Worm (Caenorhabditis elegans): ENCODE data around the gene msp-57.
"Not testable (repeated sequence)": the region's sequence is repeated elsewhere in the genome, so short reads cannot be mapped to it uniquely, and the experiment has no call there.

Gene msp-57

ce11 chrIV:5062278-5062677 lies at the start of gene msp-57:
TSS of gene msp-57 (plus strand) at chrIV:5062578.
- not testable (repeated sequence) for TF ChIP-seq tab-1 (GFP tag; IDR thresholded peaks at IDR 0.05); cog-1 (tag; optimal IDR thresholded peaks at IDR 0.05); ref-1 (GFP tag; conservative IDR thresholded peaks at IDR 0.05)

ce11 chrIV:5016461-5016860 lies 45.9 kb upstream of the msp-57 start, which contains the start of gene ssq-4:
TSS of gene ssq-4 (plus strand) at chrIV:5016479.
- not testable (repeated sequence) for TF ChIP-seq ref-1 (GFP tag; conservative IDR thresholded peaks at IDR 0.05); cog-1 (tag; optimal IDR thresholded peaks at IDR 0.05); flt-1 (GFP tag; IDR thresholded peaks at IDR 0.05)

ce11 chrIV:5017075-5017474 lies 45.3 kb upstream of the msp-57 start, which contains the start of gene T28H11.7:
TSS of gene T28H11.7 (minus strand) at chrIV:5017175.
- TF ChIP-seq tab-1 (GFP tag; IDR thresholded peaks at IDR 0.05) = 0 out of 2 replicates have a peak, but pooled peaks have one; percentile 9

ce11 chrIV:5020533-5020932 lies 41.8 kb upstream of the msp-57 start, which contains the start of gene T28H11.8:
TSS of gene T28H11.8 (minus strand) at chrIV:5020633.
- TF ChIP-seq tab-1 (GFP tag; IDR thresholded peaks at IDR 0.05) (no peak), klf-2 (GFP tag; conservative IDR thresholded peaks at IDR 0.05) (no peak), ztf-23 (GFP tag; IDR thresholded peaks at IDR 0.05) (no peak), med-1 (GFP tag; optimal IDR thresholded peaks at IDR 0.05; ENCODE audit: insufficient read depth) (no peak), T22C8.4 (GFP tag; IDR thresholded peaks at IDR 0.05) (no peak), ztf-29 (GFP tag; IDR thresholded peaks at IDR 0.05) (no peak), flt-1 (GFP tag; IDR thresholded peaks at IDR 0.05) (no peak), ref-1 (GFP tag; conservative IDR thresholded peaks at IDR 0.05) (no peak)

- TF ChIP-seq ztf-29 (GFP tag; IDR thresholded peaks at IDR 0.05) (no peak), tab-1 (GFP tag; IDR thresholded peaks at IDR 0.05) (no peak), med-1 (GFP tag; optimal IDR thresholded peaks at IDR 0.05; ENCODE audit: insufficient read depth) (no peak), cog-1 (tag; optimal IDR thresholded peaks at IDR 0.05) (no peak), ztf-23 (GFP tag; IDR thresholded peaks at IDR 0.05) (no peak)
Measured at ce11 chrIV:5025646-5026045, 36.7 kb upstream of the msp-57 start, which contains the start of gene C09B9.85. TSS of gene C09B9.85 (minus strand) at chrIV:5025746.

- TF ChIP-seq tab-1 (GFP tag; IDR thresholded peaks at IDR 0.05) (no peak), flt-1 (GFP tag; IDR thresholded peaks at IDR 0.05) (no peak), cog-1 (tag; optimal IDR thresholded peaks at IDR 0.05) (no peak), ztf-29 (GFP tag; IDR thresholded peaks at IDR 0.05) (no peak), ztf-23 (GFP tag; IDR thresholded peaks at IDR 0.05) (no peak), klf-2 (GFP tag; conservative IDR thresholded peaks at IDR 0.05) (no peak), ref-1 (GFP tag; conservative IDR thresholded peaks at IDR 0.05) (no peak), T22C8.4 (GFP tag; IDR thresholded peaks at IDR 0.05) (no peak), med-1 (GFP tag; optimal IDR thresholded peaks at IDR 0.05; ENCODE audit: insufficient read depth) (no peak)
Measured at ce11 chrIV:5028978-5029377, 33.4 kb upstream of the msp-57 start, which contains the start of the genes best-6 and C09B9.2. TSS of gene best-6 (minus strand) at chrIV:5029078. TSS of gene C09B9.2 (plus strand) at chrIV:5029291.

- TF ChIP-seq ref-1 (GFP tag; conservative IDR thresholded peaks at IDR 0.05) (no peak), cog-1 (tag; optimal IDR thresholded peaks at IDR 0.05) (no peak), flt-1 (GFP tag; IDR thresholded peaks at IDR 0.05) (no peak), ztf-23 (GFP tag; IDR thresholded peaks at IDR 0.05) (no peak), ztf-29 (GFP tag; IDR thresholded peaks at IDR 0.05) (no peak), med-1 (GFP tag; optimal IDR thresholded peaks at IDR 0.05; ENCODE audit: insufficient read depth) (no peak), tab-1 (GFP tag; IDR thresholded peaks at IDR 0.05) (no peak), T22C8.4 (GFP tag; IDR thresholded peaks at IDR 0.05) (no peak), klf-2 (GFP tag; conservative IDR thresholded peaks at IDR 0.05) (no peak)
Measured at ce11 chrIV:5031346-5031745, 31.0 kb upstream of the msp-57 start.

- TF ChIP-seq med-1 (GFP tag; optimal IDR thresholded peaks at IDR 0.05; ENCODE audit: insufficient read depth) = no peak
- TF ChIP-seq klf-2 (GFP tag; conservative IDR thresholded peaks at IDR 0.05) = no peak
- no peak for TF ChIP-seq flt-1 (GFP tag; IDR thresholded peaks at IDR 0.05)
- no peak for TF ChIP-seq cog-1 (tag; optimal IDR thresholded peaks at IDR 0.05)
- TF ChIP-seq ztf-29 (GFP tag; IDR thresholded peaks at IDR 0.05) = no peak
- no peak for TF ChIP-seq ztf-23 (GFP tag; IDR thresholded peaks at IDR 0.05)
- TF ChIP-seq T22C8.4 (GFP tag; IDR thresholded peaks at IDR 0.05) = no peak
- no peak for TF ChIP-seq ref-1 (GFP tag; conservative IDR thresholded peaks at IDR 0.05)
- no peak for TF ChIP-seq tab-1 (GFP tag; IDR thresholded peaks at IDR 0.05)
Measured at ce11 chrIV:5033276-5033675, 29.1 kb upstream of the msp-57 start, which contains the start of gene C09B9.4. TSS of gene C09B9.4 (minus strand) at chrIV:5033376.

ce11 chrIV:5037489-5037888 lies 24.9 kb upstream of the msp-57 start, which contains the start of gene C09B9.1:
TSS of gene C09B9.1 (plus strand) at chrIV:5037789.
- TF ChIP-seq T22C8.4 (GFP tag; IDR thresholded peaks at IDR 0.05) (no peak), med-1 (GFP tag; optimal IDR thresholded peaks at IDR 0.05; ENCODE audit: insufficient read depth) (no peak), ref-1 (GFP tag; conservative IDR thresholded peaks at IDR 0.05) (no peak), klf-2 (GFP tag; conservative IDR thresholded peaks at IDR 0.05) (no peak), flt-1 (GFP tag; IDR thresholded peaks at IDR 0.05) (no peak), ztf-29 (GFP tag; IDR thresholded peaks at IDR 0.05) (no peak), ztf-23 (GFP tag; IDR thresholded peaks at IDR 0.05) (no peak), tab-1 (GFP tag; IDR thresholded peaks at IDR 0.05) (no peak), cog-1 (tag; optimal IDR thresholded peaks at IDR 0.05) (no peak)

ce11 chrIV:5038744-5039143 lies 23.6 kb upstream of the msp-57 start:
- TF ChIP-seq ref-1 (GFP tag; conservative IDR thresholded peaks at IDR 0.05) (no peak; the same call in 1 of the 2 replicates), T22C8.4 (GFP tag; IDR thresholded peaks at IDR 0.05) (no peak; the same call in none of the 2 replicates), ztf-29 (GFP tag; IDR thresholded peaks at IDR 0.05) (no peak), cog-1 (tag; optimal IDR thresholded peaks at IDR 0.05) (no peak), flt-1 (GFP tag; IDR thresholded peaks at IDR 0.05) (peak; percentile 85), klf-2 (GFP tag; conservative IDR thresholded peaks at IDR 0.05) (no peak), tab-1 (GFP tag; IDR thresholded peaks at IDR 0.05) (peak; percentile 80; the same call in 1 of the 2 replicates), med-1 (GFP tag; optimal IDR thresholded peaks at IDR 0.05; ENCODE audit: insufficient read depth) (peak; percentile 52), ztf-23 (GFP tag; IDR thresholded peaks at IDR 0.05) (peak; percentile 63; the same call in 1 of the 2 replicates)

Data from whole organism, midembryonic.